Worm (Caenorhabditis elegans) whole organism, late embryonic: Measurements from ENCODE around the gene rmd-1.

ENCODE experiments used
- C38D4.7 ChIP-seq: fragments of 200-800 bp; sonication (Bioruptor generic); optimal IDR thresholded peaks from 2 replicates; lab custom pipeline; 2018; ENCODE audit warnings: mild to moderate bottlenecking, missing genetic modification characterization, moderate library complexity, missing compliant biosample characterization
- F13H6.1 ChIP-seq: sonication (generic microtip); optimal IDR thresholded peaks from 2 replicates; lab custom pipeline; 2016; ENCODE audit warnings: missing genetic modification characterization, missing compliant biosample characterization
- K02D7.2 ChIP-seq: sonication (generic microtip); optimal IDR thresholded peaks from 2 replicates; lab custom pipeline; 2017; ENCODE audit warnings: mild to moderate bottlenecking, missing genetic modification characterization, missing compliant biosample characterization
- K09A11.1 ChIP-seq: sonication (generic microtip); optimal IDR thresholded peaks from 2 replicates; lab custom pipeline; 2017; ENCODE audit warnings: antibody characterized with exemption, mild to moderate bottlenecking, missing genetic modification characterization, missing compliant biosample characterization; ENCODE audit not compliant: insufficient read depth
- T23F11.4 ChIP-seq: fragments of 200-800 bp; sonication (Bioruptor generic); optimal IDR thresholded peaks from 2 replicates; lab custom pipeline; 2018; ENCODE audit warnings: mild to moderate bottlenecking, missing genetic modification characterization, missing compliant biosample characterization
- Y22D7AL.16 ChIP-seq: sonication (generic microtip); optimal IDR thresholded peaks from 2 replicates; lab custom pipeline; 2016; ENCODE audit warnings: missing genetic modification characterization, missing compliant biosample characterization
- ahr-1 ChIP-seq: sonication (generic microtip); optimal IDR thresholded peaks from 2 replicates; lab custom pipeline; 2016; ENCODE audit warnings: missing genetic modification characterization, missing compliant biosample characterization
- ama-1 ChIP-seq: fragments of 150-350 bp; optimal IDR thresholded peaks from 2 replicates; lab custom pipeline; 2014
- ceh-18 ChIP-seq: sonication (generic microtip); optimal IDR thresholded peaks from 2 replicates; lab custom pipeline; 2016; ENCODE audit warnings: missing genetic modification characterization, missing compliant biosample characterization
- ceh-2 ChIP-seq: sonication (generic microtip); optimal IDR thresholded peaks from 2 replicates; lab custom pipeline; 2016; ENCODE audit warnings: missing genotype, missing genetic modification characterization, missing compliant biosample characterization
- ceh-22 ChIP-seq: sonication (generic microtip); optimal IDR thresholded peaks from 2 replicates; lab custom pipeline; 2017; ENCODE audit warnings: missing biosample characterization, missing genetic modification characterization
- ceh-24 ChIP-seq: sonication (generic microtip); optimal IDR thresholded peaks from 2 replicates; lab custom pipeline; 2016; ENCODE audit warnings: mild to moderate bottlenecking, missing genetic modification characterization, missing compliant biosample characterization
- ceh-34 ChIP-seq: sonication (generic microtip); optimal IDR thresholded peaks from 2 replicates; lab custom pipeline; 2016; ENCODE audit warnings: mild to moderate bottlenecking, missing genetic modification characterization, missing compliant biosample characterization
- ceh-45 ChIP-seq: fragments of 200-800 bp; sonication (Bioruptor generic); IDR thresholded peaks from 2 replicates; pipeline ENCODE4 v1.3.6; 2022; ENCODE audit warnings: missing genetic modification reagents, missing genetic modification characterization, missing compliant biosample characterization
- ceh-6 ChIP-seq: fragments of 200-800 bp; sonication (Bioruptor generic); optimal IDR thresholded peaks from 2 replicates; lab custom pipeline; 2018; ENCODE audit warnings: mild to moderate bottlenecking, missing genetic modification characterization, missing compliant biosample characterization
- ceh-9 ChIP-seq: sonication (generic microtip); optimal IDR thresholded peaks from 2 replicates; lab custom pipeline; 2016; ENCODE audit warnings: mild to moderate bottlenecking, missing genetic modification characterization, inconsistent platforms, missing compliant biosample characterization
- che-1 ChIP-seq: sonication (generic microtip); optimal IDR thresholded peaks from 2 replicates; lab custom pipeline; 2016; ENCODE audit warnings: mild to moderate bottlenecking, missing genetic modification characterization, missing compliant biosample characterization
- elt-2 ChIP-seq: sonication (generic microtip); optimal IDR thresholded peaks from 2 replicates; lab custom pipeline; 2016; ENCODE audit warnings: missing genetic modification reagents, missing genetic modification characterization, missing compliant biosample characterization
- elt-4 ChIP-seq: sonication (generic microtip); optimal IDR thresholded peaks from 2 replicates; lab custom pipeline; 2016; ENCODE audit warnings: missing genetic modification characterization, missing compliant biosample characterization
- eyg-1 ChIP-seq: sonication (generic microtip); optimal IDR thresholded peaks from 2 replicates; lab custom pipeline; 2016; ENCODE audit warnings: missing genotype, missing genetic modification characterization, missing compliant biosample characterization
- gmeb-2 ChIP-seq: sonication (generic microtip); optimal IDR thresholded peaks from 2 replicates; lab custom pipeline; 2016; ENCODE audit warnings: missing genetic modification characterization, inconsistent platforms, missing compliant biosample characterization
- hlh-30 ChIP-seq: sonication (generic microtip); optimal IDR thresholded peaks from 2 replicates; lab custom pipeline; 2017; ENCODE audit warnings: antibody characterized with exemption, missing genetic modification characterization, missing compliant biosample characterization; ENCODE audit not compliant: insufficient read depth
- hlh-6 ChIP-seq: sonication (generic microtip); optimal IDR thresholded peaks from 2 replicates; lab custom pipeline; 2016; ENCODE audit warnings: missing genotype, missing genetic modification characterization, missing compliant biosample characterization
- lim-6 ChIP-seq: sonication (generic microtip); optimal IDR thresholded peaks from 2 replicates; lab custom pipeline; 2016; ENCODE audit warnings: missing genetic modification characterization, missing compliant biosample characterization
- madf-2 ChIP-seq: sonication (generic microtip); optimal IDR thresholded peaks from 2 replicates; lab custom pipeline; 2017; ENCODE audit warnings: missing genetic modification characterization, missing compliant biosample characterization
- nfya-1 ChIP-seq: sonication (generic microtip); optimal IDR thresholded peaks from 2 replicates; lab custom pipeline; 2017; ENCODE audit warnings: missing genetic modification characterization, mild to moderate bottlenecking, missing compliant biosample characterization, antibody characterized with exemption, moderate library complexity
- odd-2 ChIP-seq: sonication (generic microtip); optimal IDR thresholded peaks from 2 replicates; lab custom pipeline; 2017; ENCODE audit warnings: antibody characterized with exemption, mild to moderate bottlenecking, missing genetic modification characterization, missing compliant biosample characterization
- pag-3 ChIP-seq: sonication (generic microtip); optimal IDR thresholded peaks from 2 replicates; lab custom pipeline; 2016; ENCODE audit warnings: missing compliant biosample characterization, missing genetic modification characterization, borderline replicate concordance
- pax-1 ChIP-seq: fragments of 150-350 bp; optimal IDR thresholded peaks from 2 replicates; lab custom pipeline; 2014; ENCODE audit warnings: missing biosample characterization, missing genetic modification characterization
- pha-2 ChIP-seq: sonication (generic microtip); optimal IDR thresholded peaks from 2 replicates; lab custom pipeline; 2017; ENCODE audit warnings: mild to moderate bottlenecking, missing genetic modification characterization, missing compliant biosample characterization
- pha-4 ChIP-seq: fragments of 150-350 bp; optimal IDR thresholded peaks from 2 replicates; lab custom pipeline; 2018; ENCODE audit warnings: missing biosample characterization, missing genetic modification reagents, missing genetic modification characterization
- sdc-2 ChIP-seq: sonication (generic microtip); optimal IDR thresholded peaks from 2 replicates; lab custom pipeline; 2016; ENCODE audit warnings: missing genotype, missing genetic modification characterization, missing compliant biosample characterization
- sox-2 ChIP-seq: fragments of 200-800 bp; sonication (Bioruptor generic); IDR thresholded peaks from 2 replicates; pipeline ENCODE4 v1.3.6; 2022; ENCODE audit warnings: missing genetic modification reagents, missing genetic modification characterization, missing compliant biosample characterization
- sox-4 ChIP-seq: sonication (generic microtip); optimal IDR thresholded peaks from 2 replicates; lab custom pipeline; 2017; ENCODE audit warnings: mild to moderate bottlenecking, missing genetic modification characterization, inconsistent platforms, missing compliant biosample characterization
- tbx-7 ChIP-seq: sonication (generic microtip); optimal IDR thresholded peaks from 2 replicates; lab custom pipeline; 2016; ENCODE audit warnings: missing genotype, missing genetic modification characterization, missing compliant biosample characterization
- ttx-3 ChIP-seq: sonication (generic microtip); optimal IDR thresholded peaks from 2 replicates; lab custom pipeline; 2016; ENCODE audit warnings: missing genetic modification reagents, missing genetic modification characterization, missing compliant biosample characterization
- unc-86 ChIP-seq: sonication (generic microtip); optimal IDR thresholded peaks from 2 replicates; lab custom pipeline; 2016; ENCODE audit warnings: missing genetic modification characterization, missing compliant biosample characterization

The rmd-1 gene

ce11 chrIII:9782011-9782436 is 23.1 kb downstream of the rmd-1 start, which contains the start of gene vha-2:
TSS of gene vha-2 (plus strand) at chrIII:9782164.
- TF ChIP-seq Y22D7AL.16 (tag; lab: Kevin White, UChicago), result no peak
- TF ChIP-seq sox-4 (tag; lab: Kevin White, UChicago), result no peak
- TF ChIP-seq elt-2 (tag; lab: Kevin White, UChicago), result peak; percentile 56
- TF ChIP-seq, all 69 proteins: peak for 1

DNA sequence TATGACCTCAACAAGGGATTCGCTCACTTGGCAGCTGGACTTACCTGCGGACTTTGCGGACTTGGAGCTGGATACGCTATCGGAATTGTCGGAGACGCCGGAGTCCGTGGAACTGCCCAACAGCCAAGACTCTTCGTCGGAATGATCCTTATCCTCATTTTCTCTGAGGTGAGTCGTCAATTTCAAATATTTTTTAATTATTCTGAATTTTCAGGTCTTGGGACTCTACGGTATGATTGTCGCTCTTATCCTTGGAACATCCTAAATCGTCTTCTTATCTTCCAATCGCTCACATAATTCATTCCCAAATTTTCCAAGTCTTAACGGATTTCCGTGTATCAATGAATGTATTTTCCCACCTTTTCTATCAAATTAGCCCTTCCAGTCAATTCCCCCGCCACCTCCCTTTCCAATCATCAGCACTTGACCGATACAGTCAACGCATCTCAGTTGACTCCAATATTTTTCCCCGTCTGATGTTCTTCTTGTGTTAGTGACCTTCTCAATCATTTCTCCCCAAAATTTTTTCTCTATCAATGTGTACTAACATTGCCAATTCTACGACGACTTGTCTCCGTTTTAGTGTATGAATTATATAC is 23.7 kb downstream of the rmd-1 start, which contains the start of gene R10E11.6:
TSS of gene R10E11.6 (plus strand) at position 524 of the 599 bp plus-strand sequence.
- TF ChIP-seq ama-1 (no peak), pag-3 (tag; lab: Kevin White, UChicago) (no peak), ceh-6 (GFP tag; lab: Kevin White, UChicago) (no peak), elt-4 (tag; lab: Kevin White, UChicago) (no peak), lim-6 (tag; lab: Kevin White, UChicago) (no peak), ceh-2 (tag; lab: Kevin White, UChicago) (no peak), che-1 (tag; lab: Kevin White, UChicago) (no peak), odd-2 (tag; lab: Kevin White, UChicago) (no peak), T23F11.4 (GFP tag; lab: Kevin White, UChicago) (no peak), eyg-1 (no peak)

DNA sequence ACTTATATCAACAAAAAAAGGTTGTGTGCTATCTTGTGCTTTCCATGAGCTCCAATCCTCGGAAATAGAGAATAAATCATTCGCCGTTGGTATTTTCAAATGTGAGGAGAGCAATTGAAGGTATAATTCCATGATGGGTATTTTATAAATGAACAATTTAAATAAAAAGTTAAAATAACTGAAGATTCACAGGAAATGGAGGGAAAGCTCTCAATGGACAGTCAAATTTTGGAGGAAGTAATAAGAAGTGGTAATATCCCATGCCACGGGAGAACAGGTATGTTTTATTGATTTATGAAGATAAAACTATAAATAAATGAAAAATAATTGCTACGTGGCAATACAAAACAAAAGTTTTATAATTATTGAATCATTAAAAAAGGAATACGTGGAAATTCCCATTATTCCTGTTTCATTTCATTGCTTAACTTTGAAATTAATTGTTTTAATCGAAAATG is 24.3 kb downstream of the rmd-1 start:
- TF ChIP-seq K09A11.1 (no peak), ceh-18 (no peak), lim-6 (tag; lab: Kevin White, UChicago) (no peak), pax-1 (tag; lab: Kevin White, UChicago) (no peak), ceh-45 (no peak), sox-2 (GFP tag; lab: Robert Waterston, UW) (no peak), ceh-24 (no peak), unc-86 (tag; lab: Kevin White, UChicago) (no peak), K02D7.2 (tag; lab: Kevin White, UChicago) (no peak), ceh-22 (no peak), sdc-2 (tag; lab: Kevin White, UChicago) (no peak), F13H6.1 (tag; lab: Kevin White, UChicago) (no peak), gmeb-2 (tag; lab: Kevin White, UChicago) (no peak), ahr-1 (tag; lab: Kevin White, UChicago) (no peak), hlh-30 (no peak), C38D4.7 (GFP tag; lab: Kevin White, UChicago) (no peak), ama-1 (no peak), ceh-34 (tag; lab: Kevin White, UChicago) (no peak), pha-2 (tag; lab: Kevin White, UChicago) (no peak), ttx-3 (tag; lab: Kevin White, UChicago) (no peak)
- TF ChIP-seq, all 69 proteins: peak for 0

- peak; percentile 79 for TF ChIP-seq elt-2 (tag; lab: Kevin White, UChicago)
- TF ChIP-seq sox-4 (tag; lab: Kevin White, UChicago), result no peak
- TF ChIP-seq, all 69 proteins: peak for 1
Observed at ce11 chrIII:9786776-9787175, 27.9 kb downstream of the rmd-1 start.

DNA sequence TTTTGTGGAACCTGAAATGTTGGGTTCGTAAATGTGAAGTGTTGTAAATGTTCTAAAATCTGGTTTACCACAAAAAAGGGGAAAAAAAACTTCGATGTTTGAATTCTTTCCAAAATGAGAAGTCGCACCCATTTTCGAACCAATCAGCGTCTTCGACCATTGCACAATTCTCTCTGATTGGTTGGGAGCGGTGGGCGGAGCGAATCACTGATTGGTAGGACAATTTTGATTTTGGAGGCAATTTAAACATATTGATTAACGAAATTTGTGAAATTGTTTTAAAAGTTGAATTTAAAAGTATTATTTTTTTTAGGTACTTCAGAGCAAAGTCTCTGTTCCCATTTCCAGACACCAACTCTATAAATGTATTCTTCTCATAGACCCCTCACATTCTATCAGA is 30.2 kb downstream of the rmd-1 start:
- TF ChIP-seq ceh-9, result no peak
- no peak for TF ChIP-seq sdc-2 (tag; lab: Kevin White, UChicago)
- TF ChIP-seq K02D7.2 (tag; lab: Kevin White, UChicago), result no peak
- TF ChIP-seq pha-4 (tag; lab: Kevin White, UChicago), result no peak
- TF ChIP-seq tbx-7 (tag; lab: Kevin White, UChicago), result no peak
- no peak for TF ChIP-seq hlh-6 (tag; lab: Kevin White, UChicago)
- TF ChIP-seq madf-2, result no peak
- peak; percentile 84 for TF ChIP-seq nfya-1 (tag; lab: Kevin White, UChicago)
- TF ChIP-seq, all 69 proteins: peak for 1
